Fruit fly (Drosophila melanogaster) whole organism, embryonic: Measurements from ENCODE around the gene CG9130.

Experiments
- Blimp-1 ChIP-seq: fragments of 200-800 bp; sonication (Bioruptor generic); optimal IDR thresholded peaks from 3 replicates; lab custom pipeline; 2018; ENCODE audit warnings: missing biosample characterization, missing genetic modification characterization, mild to moderate bottlenecking, moderate library complexity, missing genetic modification reagents
- BtbVII ChIP-seq: fragments of 200-800 bp; sonication (Bioruptor generic); optimal IDR thresholded peaks from 3 replicates; lab custom pipeline; 2017; ENCODE audit warnings: missing biosample characterization, mild to moderate bottlenecking, missing genetic modification characterization
- CG10267 ChIP-seq: fragments of 200-800 bp; sonication (Bioruptor generic); optimal IDR thresholded peaks from 2 replicates; lab custom pipeline; 2018; ENCODE audit warnings: missing biosample characterization, mild to moderate bottlenecking, missing genetic modification characterization, moderate library complexity
- CG11093 ChIP-seq: fragments of 200-800 bp; sonication (Bioruptor generic); IDR thresholded peaks from 3 replicates; pipeline ENCODE4 v1.3.6; 2022; ENCODE audit warnings: missing biosample characterization, missing genetic modification characterization
- CG11560 ChIP-seq: fragments of 200-800 bp; sonication (Bioruptor generic); IDR thresholded peaks from 3 replicates; pipeline ENCODE4 v1.3.6; 2022; ENCODE audit warnings: missing biosample characterization, missing genetic modification characterization
- CG13287 ChIP-seq: fragments of 200-800 bp; sonication (Bioruptor generic); IDR thresholded peaks from 2 replicates; pipeline ENCODE4 v1.3.6; 2022; ENCODE audit warnings: missing biosample characterization, missing genetic modification characterization; ENCODE audit not compliant: partially characterized antibody
- CG14441 ChIP-seq: fragments of 200-800 bp; sonication (Bioruptor generic); IDR thresholded peaks from 2 replicates; pipeline ENCODE4 v1.3.6; 2022; ENCODE audit warnings: missing biosample characterization, missing genetic modification characterization
- CG15479 ChIP-seq: fragments of 200-800 bp; sonication (Bioruptor generic); optimal IDR thresholded peaks from 3 replicates; lab custom pipeline; 2019; ENCODE audit warnings: missing biosample characterization, mild to moderate bottlenecking, missing genetic modification characterization, moderate library complexity
- CG17361 ChIP-seq: fragments of 200-800 bp; sonication (Bioruptor generic); IDR thresholded peaks from 3 replicates; pipeline ENCODE4 v1.3.6; 2022; ENCODE audit warnings: missing biosample characterization, missing genetic modification characterization
- CG17802 ChIP-seq: fragments of 200-800 bp; sonication (Bioruptor generic); optimal IDR thresholded peaks from 2 replicates; lab custom pipeline; 2018; ENCODE audit warnings: missing biosample characterization, mild to moderate bottlenecking, missing genetic modification characterization, moderate library complexity
- CG17829 ChIP-seq: fragments of 200-800 bp; optimal IDR thresholded peaks from 2 replicates; lab custom pipeline; 2019; ENCODE audit warnings: missing biosample characterization, mild to moderate bottlenecking, missing genetic modification characterization, moderate library complexity
- CG18764 ChIP-seq: fragments of 200-800 bp; sonication (Bioruptor generic); optimal IDR thresholded peaks from 3 replicates; lab custom pipeline; 2016; ENCODE audit warnings: missing biosample characterization, missing genetic modification characterization
- CG31365 ChIP-seq: fragments of 200-800 bp; sonication (Bioruptor generic); optimal IDR thresholded peaks from 2 replicates; lab custom pipeline; 2018; ENCODE audit warnings: missing biosample characterization, mild to moderate bottlenecking, missing genetic modification characterization
- CG33557 ChIP-seq: fragments of 200-800 bp; sonication (Bioruptor generic); optimal IDR thresholded peaks from 2 replicates; lab custom pipeline; 2019; ENCODE audit warnings: missing biosample characterization, mild to moderate bottlenecking, missing genetic modification characterization, moderate library complexity
- CG34422 ChIP-seq: fragments of 200-800 bp; sonication (Bioruptor generic); IDR thresholded peaks from 3 replicates; pipeline ENCODE4 v1.3.6; 2022; ENCODE audit warnings: missing biosample characterization, missing genetic modification characterization
- CG6654 ChIP-seq: fragments of 200-800 bp; sonication (Bioruptor generic); optimal IDR thresholded peaks from 2 replicates; lab custom pipeline; 2017; ENCODE audit warnings: missing biosample characterization, mild to moderate bottlenecking, missing genetic modification characterization
- CG6683 ChIP-seq: fragments of 200-800 bp; sonication (Bioruptor generic); optimal IDR thresholded peaks from 2 replicates; lab custom pipeline; 2017; ENCODE audit warnings: missing biosample characterization, mild to moderate bottlenecking, missing genetic modification characterization, missing genetic modification reagents
- CG8290 ChIP-seq, 3 experiments: fragments of 200-800 bp; sonication (Bioruptor generic); optimal IDR thresholded peaks; 2 replicates each; lab custom pipeline; 2016 to 2019; ENCODE audit warnings: missing biosample characterization in 3 of 3, missing genetic modification characterization in 3 of 3, mild to moderate bottlenecking in 2 of 3, moderate library complexity in 1 of 3
- CG8924 ChIP-seq: fragments of 200-800 bp; optimal IDR thresholded peaks from 3 replicates; lab custom pipeline; 2019; ENCODE audit warnings: missing biosample characterization, mild to moderate bottlenecking, missing genetic modification characterization, moderate library complexity
- Dll ChIP-seq: fragments of 200-800 bp; sonication (Bioruptor generic); IDR thresholded peaks from 4 replicates; pipeline ENCODE4 v1.3.6; 2022; ENCODE audit warnings: missing biosample characterization, missing genetic modification characterization; ENCODE audit not compliant: partially characterized antibody
- Gug ChIP-seq: fragments of 200-800 bp; sonication (Bioruptor generic); IDR thresholded peaks from 4 replicates; pipeline ENCODE4 v1.3.6; 2022; ENCODE audit warnings: missing biosample characterization, missing genetic modification characterization
- H2.0 ChIP-seq: fragments of 200-800 bp; sonication (Bioruptor generic); IDR thresholded peaks from 2 replicates; pipeline ENCODE4 v1.3.6; 2022; ENCODE audit warnings: missing biosample characterization, missing genetic modification characterization
- HLH3B ChIP-seq: fragments of 200-800 bp; sonication (Bioruptor generic); IDR thresholded peaks from 2 replicates; pipeline ENCODE4 v1.3.6; 2022; ENCODE audit warnings: missing biosample characterization, missing genetic modification characterization
- HLHmδ ChIP-seq: fragments of 200-800 bp; sonication (Bioruptor generic); optimal IDR thresholded peaks from 2 replicates; lab custom pipeline; 2018; ENCODE audit warnings: missing biosample characterization, mild to moderate bottlenecking, missing genetic modification characterization, moderate library complexity
- HmgZ ChIP-seq: fragments of 200-800 bp; sonication (Bioruptor generic); optimal IDR thresholded peaks from 2 replicates; lab custom pipeline; 2018; ENCODE audit warnings: missing biosample characterization, mild to moderate bottlenecking, missing genetic modification characterization
- Med ChIP-seq: fragments of 200-800 bp; sonication (Bioruptor generic); peaks from one replicate; lab custom pipeline; 2016; ENCODE audit warnings: missing biosample characterization, missing genetic modification characterization, mild to moderate bottlenecking, inconsistent platforms, moderate library complexity
- NfI ChIP-seq: fragments of 200-800 bp; sonication (Bioruptor generic); optimal IDR thresholded peaks from 3 replicates; lab custom pipeline; 2018; ENCODE audit warnings: missing biosample characterization, mild to moderate bottlenecking, missing genetic modification characterization, moderate library complexity
- amos ChIP-seq: fragments of 200-800 bp; sonication (Bioruptor generic); IDR thresholded peaks from 2 replicates; pipeline ENCODE4 v1.3.6; 2022; ENCODE audit warnings: missing biosample characterization, missing genetic modification characterization; ENCODE audit not compliant: partially characterized antibody
- cg ChIP-seq: fragments of 200-800 bp; sonication (Bioruptor generic); optimal IDR thresholded peaks from 3 replicates; lab custom pipeline; 2019; ENCODE audit warnings: missing biosample characterization, mild to moderate bottlenecking, missing genetic modification characterization, moderate library complexity
- crol ChIP-seq: fragments of 200-800 bp; sonication (Bioruptor generic); IDR thresholded peaks from 2 replicates; pipeline ENCODE4 v1.3.6; 2022; ENCODE audit warnings: missing biosample characterization, missing genetic modification characterization
- crp ChIP-seq, 2 experiments: fragments of 200-800 bp; sonication (Bioruptor generic); optimal IDR thresholded peaks; 2 replicates in 1 of 2; 3 replicates in 1 of 2; lab custom pipeline; 2017; ENCODE audit warnings: missing biosample characterization in 2 of 2, missing genetic modification characterization in 2 of 2, mild to moderate bottlenecking in 1 of 2, moderate library complexity in 1 of 2
- cwo ChIP-seq: fragments of 200-800 bp; sonication (Bioruptor generic); optimal IDR thresholded peaks from 3 replicates; lab custom pipeline; 2017; ENCODE audit warnings: missing biosample characterization, missing genetic modification characterization, mild to moderate bottlenecking, moderate library complexity, missing genetic modification reagents
- dmrt11E ChIP-seq: fragments of 200-800 bp; sonication (Bioruptor generic); optimal IDR thresholded peaks from 3 replicates; lab custom pipeline; 2018; ENCODE audit warnings: missing biosample characterization, mild to moderate bottlenecking, missing genetic modification characterization, moderate library complexity
- dpn ChIP-seq, 2 experiments: fragments of 200-800 bp; sonication (Bioruptor generic); optimal IDR thresholded peaks; 3 replicates each; lab custom pipeline; 2016; ENCODE audit warnings: missing biosample characterization in 2 of 2, missing genetic modification characterization in 2 of 2
- grau ChIP-seq: fragments of 200-800 bp; optimal IDR thresholded peaks from 3 replicates; lab custom pipeline; 2019; ENCODE audit warnings: missing biosample characterization, mild to moderate bottlenecking, missing genetic modification characterization, moderate library complexity
- kay ChIP-seq: fragments of 200-800 bp; sonication (Bioruptor generic); optimal IDR thresholded peaks from 2 replicates; lab custom pipeline; 2016; ENCODE audit warnings: missing biosample characterization, missing genetic modification characterization
- mam ChIP-seq: fragments of 200-800 bp; sonication (Bioruptor generic); optimal IDR thresholded peaks from 3 replicates; lab custom pipeline; 2016; ENCODE audit warnings: missing biosample characterization, missing genetic modification characterization
- oc ChIP-seq: fragments of 200-800 bp; sonication (Bioruptor generic); optimal IDR thresholded peaks from 2 replicates; lab custom pipeline; 2018; ENCODE audit warnings: missing biosample characterization, mild to moderate bottlenecking, missing genetic modification characterization, moderate library complexity
- p53 ChIP-seq: fragments of 200-800 bp; sonication (Bioruptor generic); optimal IDR thresholded peaks from 2 replicates; lab custom pipeline; 2016; ENCODE audit warnings: missing biosample characterization, missing genetic modification characterization
- run ChIP-seq: fragments of 200-800 bp; sonication (Bioruptor generic); optimal IDR thresholded peaks from 3 replicates; lab custom pipeline; 2018; ENCODE audit warnings: missing biosample characterization, mild to moderate bottlenecking, missing genetic modification characterization
- sr ChIP-seq: fragments of 200-800 bp; sonication (Bioruptor generic); IDR thresholded peaks from 3 replicates; pipeline ENCODE4 v1.3.6; 2022; ENCODE audit warnings: missing biosample characterization, missing genetic modification characterization
- tio ChIP-seq: fragments of 200-800 bp; sonication (Bioruptor generic); optimal IDR thresholded peaks from 2 replicates; lab custom pipeline; 2017; ENCODE audit warnings: missing biosample characterization, missing genetic modification characterization, inconsistent platforms
- tna ChIP-seq: fragments of 200-800 bp; sonication (Bioruptor generic); IDR thresholded peaks from 2 replicates; pipeline ENCODE4 v1.3.6; 2022; ENCODE audit warnings: missing biosample characterization, missing genetic modification characterization; ENCODE audit not compliant: partially characterized antibody
- usp ChIP-seq: fragments of >200 bp; optimal IDR thresholded peaks from 2 replicates; lab custom pipeline; 2017; ENCODE audit warnings: missing biosample characterization, missing genetic modification characterization
- vfl ChIP-seq: fragments of 200-800 bp; sonication (Bioruptor generic); optimal IDR thresholded peaks from 2 replicates; lab custom pipeline; 2016; ENCODE audit warnings: missing biosample characterization, missing genetic modification characterization
- wdn ChIP-seq: fragments of 200-800 bp; sonication (Bioruptor generic); IDR thresholded peaks from 2 replicates; pipeline ENCODE4 v1.3.6; 2022; ENCODE audit warnings: missing biosample characterization, missing genetic modification characterization
- zen2 ChIP-seq: fragments of 200-800 bp; sonication (Bioruptor generic); IDR thresholded peaks from 3 replicates; pipeline ENCODE4 v1.3.6; 2022; ENCODE audit warnings: missing biosample characterization, missing genetic modification characterization; ENCODE audit not compliant: partially characterized antibody
- zfh1 ChIP-seq: fragments of 200-800 bp; sonication (Bioruptor generic); IDR thresholded peaks from 3 replicates; pipeline ENCODE4 v1.3.6; 2022; ENCODE audit warnings: missing biosample characterization, missing genetic modification characterization
- zfh2 ChIP-seq: fragments of 200-800 bp; sonication (Bioruptor generic); optimal IDR thresholded peaks from 2 replicates; lab custom pipeline; 2016; ENCODE audit warnings: missing biosample characterization, missing genetic modification characterization

The CG9130 gene

DNA sequence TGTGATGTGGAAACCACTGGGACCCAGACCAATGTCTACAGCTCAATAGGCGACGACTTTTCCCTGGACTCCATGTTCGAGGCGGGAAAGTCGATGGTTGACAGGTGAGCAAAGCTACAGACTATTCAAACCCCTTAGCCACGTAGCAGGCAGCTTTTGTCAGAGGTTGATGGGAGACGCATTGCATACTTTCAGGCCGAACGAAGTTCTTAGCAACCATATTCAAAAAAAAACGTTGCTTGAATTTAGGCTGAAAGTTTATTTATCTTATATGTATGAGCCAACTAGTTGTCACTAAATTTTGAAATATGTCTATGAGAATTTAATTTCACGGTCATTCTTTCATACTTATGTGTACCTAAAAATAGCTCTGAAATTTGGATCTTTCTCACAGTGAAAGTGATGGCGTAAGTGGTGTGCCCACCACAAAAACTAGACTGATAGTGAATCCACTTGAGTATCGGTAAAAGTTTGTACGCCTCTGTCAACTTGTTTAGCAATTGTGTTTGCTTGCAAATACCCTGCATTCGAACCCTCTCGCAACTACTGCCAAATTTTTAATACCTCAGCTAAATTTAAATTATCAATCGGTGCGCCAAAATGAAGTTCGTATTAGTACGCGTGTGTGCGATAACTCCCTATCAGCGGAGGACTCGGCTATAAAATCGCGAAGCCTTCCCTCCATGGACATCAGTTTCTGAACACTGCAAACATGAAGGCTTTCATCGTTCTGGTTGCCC, 45.0 kb upstream of the CG9130 start, which contains the start of gene LysB (continued):
- no peak for TF ChIP-seq run (tag; lab: Kevin White, UChicago)
- TF ChIP-seq zfh2 (GFP tag; lab: Kevin White, UChicago) = no peak
- TF ChIP-seq tio (GFP tag; lab: Kevin White, UChicago) = no peak
- TF ChIP-seq HLH3B (GFP tag; lab: Robert Waterston, UW) = no peak
- TF ChIP-seq CG18764 (GFP tag; lab: Kevin White, UChicago) = no peak
- TF ChIP-seq NfI (GFP tag; lab: Kevin White, UChicago) = no peak
- no peak for TF ChIP-seq CG31365 (tag; lab: Kevin White, UChicago)
- no peak for TF ChIP-seq CG17829
- 0 out of 2 replicates have a peak, but pooled peaks have one; percentile 39 for TF ChIP-seq wdn
- no peak for TF ChIP-seq cwo
- no peak for TF ChIP-seq CG33557 (GFP tag; lab: Kevin White, UChicago)
- no peak for TF ChIP-seq dpn (GFP tag; optimal IDR thresholded peaks at IDR 0.05; lab: Kevin White, UChicago)
- TF ChIP-seq p53 = no peak
- no peak; the same call in 1 of the 2 replicates for TF ChIP-seq amos (GFP tag; lab: Robert Waterston, UW)
- no peak for TF ChIP-seq Gug (GFP tag; lab: Robert Waterston, UW)
- no peak for TF ChIP-seq crp (GFP tag; optimal IDR thresholded peaks at IDR 0.05; lab: Kevin White, UChicago)
- no peak for TF ChIP-seq kay (GFP tag; lab: Kevin White, UChicago)
- TF ChIP-seq mam (GFP tag; lab: Kevin White, UChicago) = no peak
- TF ChIP-seq CG6683 = no peak
- no peak for TF ChIP-seq cg (GFP tag; lab: Kevin White, UChicago)
- no peak for TF ChIP-seq usp (GFP tag; lab: Kevin White, UChicago)
- TF ChIP-seq dmrt11E (tag; lab: Kevin White, UChicago) = no peak
- no peak for TF ChIP-seq sr (GFP tag; lab: Robert Waterston, UW)
- TF ChIP-seq CG17361 (GFP tag; lab: Robert Waterston, UW) = 0 out of 3 replicates have a peak, but pooled peaks have one; percentile 16
- TF ChIP-seq CG8924 (tag; lab: Kevin White, UChicago) = no peak
- no peak for TF ChIP-seq zfh1
- no peak for TF ChIP-seq CG11093
- TF ChIP-seq CG6654 (GFP tag; lab: Kevin White, UChicago) = no peak
- TF ChIP-seq HmgZ (tag; lab: Kevin White, UChicago) = peak; percentile 80
- no peak for TF ChIP-seq grau (tag; lab: Kevin White, UChicago)
- no peak for TF ChIP-seq H2.0
- TF ChIP-seq CG10267 (tag; lab: Kevin White, UChicago) = no peak

DNA sequence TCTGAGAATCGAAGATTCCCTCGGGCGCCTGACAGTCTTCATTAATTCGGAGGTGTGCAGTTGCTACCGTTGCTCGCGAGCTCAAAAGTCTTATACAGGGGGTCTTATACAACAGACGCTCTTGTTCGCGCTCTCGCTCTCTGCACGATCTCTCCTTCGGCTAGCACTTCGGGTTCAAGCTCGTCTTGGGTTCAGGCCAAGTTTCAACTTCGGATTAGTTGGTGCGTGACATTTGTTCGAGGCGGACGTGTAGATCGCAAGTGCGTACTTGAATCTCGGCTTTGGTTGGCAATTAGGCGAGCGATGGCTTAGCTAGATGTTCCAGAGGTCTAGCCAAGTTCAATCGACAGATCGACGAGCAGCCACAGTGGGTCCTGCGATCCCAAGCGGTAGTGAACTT, 43.6 kb upstream of the CG9130 start:
- TF ChIP-seq CG15479 (GFP tag; lab: Kevin White, UChicago) (no peak), vfl (GFP tag; lab: Kevin White, UChicago) (no peak), CG11560 (tag; lab: Robert Waterston, UW) (no peak), Med (GFP tag; lab: Kevin White, UChicago) (peak; percentile 51), CG8290 (GFP tag; optimal IDR thresholded peaks at IDR 0.05; lab: Kevin White, UChicago) (no peak), CG8290 (tag; optimal IDR thresholded peaks at IDR 0.05; lab: Kevin White, UChicago) (peak in 1 of 2 experiments; percentile 7), HLHmδ (GFP tag; lab: Kevin White, UChicago) (peak; percentile 8), Blimp-1 (GFP tag; lab: Kevin White, UChicago) (peak; percentile 43), tna (0 out of 2 replicates have a peak, but pooled peaks have one; percentile 37), crol (GFP tag; lab: Robert Waterston, UW) (no peak), CG34422 (0 out of 3 replicates have a peak, but pooled peaks have one; percentile 45), CG13287 (GFP tag; lab: Robert Waterston, UW) (peak; percentile 32; the same call in 1 of the 2 replicates), CG17802 (tag; lab: Kevin White, UChicago) (no peak), zen2 (0 out of 3 replicates have a peak, but pooled peaks have one; percentile 30), CG14441 (GFP tag; lab: Robert Waterston, UW) (no peak), BtbVII (GFP tag; lab: Kevin White, UChicago) (no peak), Dll (GFP tag; lab: Robert Waterston, UW) (no peak), oc (peak; percentile 43)
